Worm (Caenorhabditis elegans) whole organism, L2 larva: Measurements from ENCODE around the gene pch-2.

ENCODE experiments used
- C34F6.9 ChIP-seq: fragments of 150-350 bp; optimal IDR thresholded peaks from 2 replicates; lab custom pipeline; 2014; ENCODE audit warnings: missing biosample characterization, missing genetic modification characterization
- ZK546.5 ChIP-seq: sonication (generic microtip); optimal IDR thresholded peaks from 2 replicates; lab custom pipeline; 2017; ENCODE audit warnings: missing biosample characterization, missing genetic modification characterization
- aly-2 ChIP-seq: fragments of 150-350 bp; optimal IDR thresholded peaks from 2 replicates; lab custom pipeline; 2014; ENCODE audit warnings: missing biosample characterization, missing genetic modification characterization
- ama-1 ChIP-seq: fragments of 150-350 bp; optimal IDR thresholded peaks from 2 replicates; lab custom pipeline; 2018; ENCODE audit warnings: inconsistent platforms
- egl-27 ChIP-seq: sonication (generic microtip); optimal IDR thresholded peaks from 3 replicates; lab custom pipeline; 2017; ENCODE audit warnings: missing biosample characterization, missing genetic modification reagents, missing genetic modification characterization
- elt-1 ChIP-seq: fragments of 150-350 bp; optimal IDR thresholded peaks from 2 replicates; lab custom pipeline; 2014; ENCODE audit warnings: missing biosample characterization, missing genetic modification characterization
- lin-11 ChIP-seq: fragments of 150-350 bp; sonication (generic microtip); optimal IDR thresholded peaks from 2 replicates; lab custom pipeline; 2014; ENCODE audit warnings: missing biosample characterization, missing genetic modification characterization, inconsistent platforms, mixed read lengths
- lin-13 ChIP-seq: fragments of 150-350 bp; optimal IDR thresholded peaks from 2 replicates; lab custom pipeline; 2014; ENCODE audit warnings: missing biosample characterization, missing genetic modification reagents, missing genetic modification characterization
- nhr-12 ChIP-seq: fragments of 150-350 bp; optimal IDR thresholded peaks from 2 replicates; lab custom pipeline; 2014; ENCODE audit warnings: missing biosample characterization, missing genetic modification characterization
- sma-9 ChIP-seq, 2 experiments: fragments of 150-350 bp in 1 of 2; sonication (generic microtip) in 1 of 2; optimal IDR thresholded peaks; 2 replicates each; lab custom pipeline; 2014 to 2016; ENCODE audit warnings: missing genetic modification characterization in 2 of 2, mild to moderate bottlenecking in 1 of 2, missing biosample characterization in 1 of 2, missing compliant biosample characterization in 1 of 2, missing genetic modification reagents in 1 of 2, moderate library complexity in 1 of 2
- snpc-4 ChIP-seq: fragments of 150-350 bp; optimal IDR thresholded peaks from 2 replicates; lab custom pipeline; 2014; ENCODE audit warnings: missing biosample characterization, missing genetic modification characterization
- unc-39 ChIP-seq: fragments of 150-350 bp; optimal IDR thresholded peaks from 2 replicates; lab custom pipeline; 2014; ENCODE audit warnings: missing biosample characterization, missing genetic modification characterization
- unc-62 ChIP-seq: fragments of 150-350 bp; optimal IDR thresholded peaks from 2 replicates; lab custom pipeline; 2014; ENCODE audit warnings: missing biosample characterization, missing genetic modification reagents, missing genetic modification characterization
- zag-1 ChIP-seq: fragments of 150-350 bp; optimal IDR thresholded peaks from 2 replicates; lab custom pipeline; 2014; ENCODE audit warnings: missing biosample characterization, missing genetic modification characterization

ce11 chrII:8116159-8116558 lies 42.0 kb upstream of the pch-2 start, which contains the start of gene unc-105:
- no peak for TF ChIP-seq sma-9 (GFP tag; optimal IDR thresholded peaks at IDR 0.05; lab: Kevin White, UChicago)
- no peak for TF ChIP-seq sma-9 (tag; optimal IDR thresholded peaks at IDR 0.05; lab: Kevin White, UChicago)
- TF ChIP-seq ZK546.5 (tag; lab: Kevin White, UChicago), result no peak
- no peak for TF ChIP-seq lin-11 (tag; lab: Kevin White, UChicago)
- no peak for TF ChIP-seq egl-27 (tag; lab: Kevin White, UChicago)
- no peak for TF ChIP-seq unc-62 (GFP tag; lab: Kevin White, UChicago)
- TF ChIP-seq lin-13 (GFP tag; lab: Kevin White, UChicago), result no peak
- no peak for TF ChIP-seq C34F6.9 (tag; lab: Kevin White, UChicago)
- TF ChIP-seq zag-1 (tag; lab: Kevin White, UChicago), result no peak
- TF ChIP-seq unc-39 (tag; lab: Kevin White, UChicago), result no peak
- no peak for TF ChIP-seq snpc-4 (tag; lab: Kevin White, UChicago)
- no peak for TF ChIP-seq aly-2 (tag; lab: Kevin White, UChicago)
- no peak for TF ChIP-seq elt-1 (tag; lab: Kevin White, UChicago)
- TF ChIP-seq ama-1 (lab: Kevin White, UChicago), result no peak
- TF ChIP-seq nhr-12, result no peak
